Worm (Caenorhabditis elegans) whole organism, young adult: Measurements from ENCODE around the gene pigg-1.

Experiments
- B0019.2 ChIP-seq: fragments of 200-800 bp; sonication (Bioruptor generic); conservative IDR thresholded peaks from 2 replicates; pipeline ENCODE4 v1.3.6; 2022; ENCODE audit warnings: missing genetic modification reagents, missing genetic modification characterization, missing compliant biosample characterization
- B0336.3 ChIP-seq: fragments of 200-800 bp; sonication (Bioruptor generic); IDR thresholded peaks from 2 replicates; pipeline ENCODE4 v1.3.6; 2022; ENCODE audit warnings: missing genetic modification characterization, missing compliant biosample characterization
- C06A6.2 ChIP-seq: fragments of 200-800 bp; sonication (Bioruptor generic); conservative IDR thresholded peaks from 2 replicates; pipeline ENCODE4 v1.3.6; 2022; ENCODE audit warnings: missing genetic modification characterization, missing compliant biosample characterization
- D2030.7 ChIP-seq: fragments of 200-800 bp; sonication (Bioruptor generic); IDR thresholded peaks from 2 replicates; pipeline ENCODE4 v1.3.6; 2022; ENCODE audit warnings: missing genetic modification reagents, missing genetic modification characterization, missing compliant biosample characterization
- F10E7.11 ChIP-seq: sonication (generic microtip); optimal IDR thresholded peaks from 2 replicates; lab custom pipeline; 2017; ENCODE audit warnings: mild to moderate bottlenecking, missing genetic modification characterization, moderate library complexity, missing compliant biosample characterization
- F33H1.4 ChIP-seq: fragments of 200-800 bp; sonication (Bioruptor generic); IDR thresholded peaks from 2 replicates; pipeline ENCODE4 v1.3.6; 2022; ENCODE audit warnings: missing genetic modification reagents, missing genetic modification characterization, missing compliant biosample characterization
- F37B4.10 ChIP-seq: fragments of 200-800 bp; sonication (Bioruptor generic); IDR thresholded peaks from 2 replicates; pipeline ENCODE4 v1.3.6; 2022; ENCODE audit warnings: missing genetic modification characterization, missing compliant biosample characterization
- K11D2.4 ChIP-seq: fragments of 200-800 bp; sonication (Bioruptor generic); IDR thresholded peaks from 2 replicates; pipeline ENCODE4 v1.3.6; 2022; ENCODE audit warnings: missing genetic modification reagents, missing genetic modification characterization, missing compliant biosample characterization
- T07F8.4 ChIP-seq: sonication (generic microtip); optimal IDR thresholded peaks from 2 replicates; lab custom pipeline; 2016; ENCODE audit warnings: mild to moderate bottlenecking, missing genetic modification characterization, moderate library complexity, missing compliant biosample characterization
- Y67H2A.10 ChIP-seq: fragments of 200-800 bp; sonication (Bioruptor generic); conservative IDR thresholded peaks from 2 replicates; pipeline ENCODE4 v1.3.6; 2022; ENCODE audit warnings: missing genetic modification reagents, missing genetic modification characterization, missing compliant biosample characterization
- Y95B8A.8 ChIP-seq: fragments of 200-800 bp; sonication (Bioruptor generic); IDR thresholded peaks from 2 replicates; pipeline ENCODE4 v1.3.6; 2022; ENCODE audit warnings: missing genetic modification reagents, missing genetic modification characterization, missing compliant biosample characterization
- akir-1 ChIP-seq: fragments of 200-800 bp; sonication (Bioruptor generic); optimal IDR thresholded peaks from 2 replicates; lab custom pipeline; 2018; ENCODE audit warnings: mild to moderate bottlenecking, missing genetic modification characterization, moderate library complexity, missing compliant biosample characterization
- aptf-3 ChIP-seq: fragments of 200-800 bp; sonication (Bioruptor generic); IDR thresholded peaks from 2 replicates; pipeline ENCODE4 v1.3.6; 2022; ENCODE audit warnings: missing genetic modification characterization, missing compliant biosample characterization
- atf-7 ChIP-seq: sonication (generic microtip); optimal IDR thresholded peaks from 2 replicates; lab custom pipeline; 2017; ENCODE audit warnings: mild to moderate bottlenecking, missing genetic modification characterization, missing compliant biosample characterization
- athp-1 ChIP-seq: sonication (generic microtip); optimal IDR thresholded peaks from 2 replicates; lab custom pipeline; 2017; ENCODE audit warnings: mild to moderate bottlenecking, missing genetic modification characterization, missing compliant biosample characterization
- attf-5 ChIP-seq: fragments of 200-800 bp; sonication (Bioruptor generic); optimal IDR thresholded peaks from 2 replicates; lab custom pipeline; 2018; ENCODE audit warnings: mild to moderate bottlenecking, missing genetic modification characterization, missing compliant biosample characterization
- bed-1 ChIP-seq: fragments of 200-800 bp; sonication (Bioruptor generic); IDR thresholded peaks from 2 replicates; pipeline ENCODE4 v1.3.6; 2022; ENCODE audit warnings: missing genetic modification reagents, missing genetic modification characterization, missing compliant biosample characterization
- ccch-3 ChIP-seq: fragments of 200-800 bp; sonication (Bioruptor generic); optimal IDR thresholded peaks from 2 replicates; lab custom pipeline; 2018; ENCODE audit warnings: mild to moderate bottlenecking, missing genetic modification characterization, missing compliant biosample characterization
- cebp-1 ChIP-seq, 2 experiments: fragments of 200-800 bp in 1 of 2; sonication (Bioruptor generic) in 1 of 2; sonication (generic microtip) in 1 of 2; IDR thresholded peaks in 1 of 2; optimal IDR thresholded peaks in 1 of 2; 2 replicates each; pipeline versions ENCODE4 v1.3.6 to Lab custom; 2017 to 2022; ENCODE audit warnings: missing compliant biosample characterization in 2 of 2, missing genetic modification characterization in 2 of 2, mild to moderate bottlenecking in 1 of 2, missing genetic modification reagents in 1 of 2, moderate library complexity in 1 of 2
- ceh-27 ChIP-seq: fragments of 200-800 bp; sonication (Bioruptor generic); optimal IDR thresholded peaks from 2 replicates; lab custom pipeline; 2018; ENCODE audit warnings: mild to moderate bottlenecking, missing genetic modification characterization, moderate library complexity, missing compliant biosample characterization
- die-1 ChIP-seq: sonication (generic microtip); optimal IDR thresholded peaks from 2 replicates; lab custom pipeline; 2016; ENCODE audit warnings: missing genotype, mild to moderate bottlenecking, missing genetic modification characterization, missing compliant biosample characterization
- dpl-1 ChIP-seq: fragments of 150-350 bp; optimal IDR thresholded peaks from 2 replicates; lab custom pipeline; 2014; ENCODE audit warnings: missing biosample characterization, missing genetic modification reagents, missing genetic modification characterization
- egl-18 ChIP-seq: fragments of 200-800 bp; sonication (Bioruptor generic); IDR thresholded peaks from 2 replicates; pipeline ENCODE4 v1.3.6; 2022; ENCODE audit warnings: missing genetic modification reagents, missing genetic modification characterization, missing compliant biosample characterization
- egl-44 ChIP-seq: fragments of 200-800 bp; sonication (Bioruptor generic); IDR thresholded peaks from 2 replicates; pipeline ENCODE4 v1.3.6; 2022; ENCODE audit warnings: missing genetic modification reagents, missing genetic modification characterization, missing compliant biosample characterization
- fkh-3 ChIP-seq: sonication (generic microtip); optimal IDR thresholded peaks from 2 replicates; lab custom pipeline; 2016; ENCODE audit warnings: mild to moderate bottlenecking, missing genetic modification characterization, missing compliant biosample characterization
- hmg-1.2 ChIP-seq: fragments of 200-800 bp; sonication (Bioruptor generic); IDR thresholded peaks from 2 replicates; pipeline ENCODE4 v1.3.6; 2022; ENCODE audit warnings: missing genetic modification reagents, missing genetic modification characterization, missing compliant biosample characterization
- lag-1 ChIP-seq: fragments of 200-800 bp; sonication (Bioruptor generic); IDR thresholded peaks from 2 replicates; pipeline ENCODE4 v1.3.6; 2022; ENCODE audit warnings: missing genetic modification reagents, missing genetic modification characterization, missing compliant biosample characterization
- lin-26 ChIP-seq: fragments of 200-800 bp; sonication (Bioruptor generic); IDR thresholded peaks from 2 replicates; pipeline ENCODE4 v1.3.6; 2022; ENCODE audit warnings: missing genetic modification reagents, missing genetic modification characterization, missing compliant biosample characterization
- lin-54 ChIP-seq: fragments of 200-800 bp; sonication (Bioruptor generic); optimal IDR thresholded peaks from 2 replicates; lab custom pipeline; 2018; ENCODE audit warnings: mild to moderate bottlenecking, missing genetic modification characterization, missing compliant biosample characterization
- madf-3 ChIP-seq: fragments of 200-800 bp; sonication (Bioruptor generic); IDR thresholded peaks from 2 replicates; pipeline ENCODE4 v1.3.6; 2022; ENCODE audit warnings: missing genetic modification reagents, missing genetic modification characterization, missing compliant biosample characterization
- madf-6 ChIP-seq: fragments of 200-800 bp; sonication (Bioruptor generic); IDR thresholded peaks from 2 replicates; pipeline ENCODE4 v1.3.6; 2022; ENCODE audit warnings: missing genetic modification reagents, missing genetic modification characterization, missing compliant biosample characterization
- mcd-1 ChIP-seq: fragments of 200-800 bp; sonication (Bioruptor generic); IDR thresholded peaks from 2 replicates; pipeline ENCODE4 v1.3.6; 2022; ENCODE audit warnings: missing genetic modification reagents, missing genetic modification characterization, missing compliant biosample characterization
- mxl-1 ChIP-seq: sonication (generic microtip); optimal IDR thresholded peaks from 2 replicates; lab custom pipeline; 2016; ENCODE audit warnings: missing genetic modification characterization, missing compliant biosample characterization
- nfyb-1 ChIP-seq: fragments of 200-800 bp; sonication (Bioruptor generic); IDR thresholded peaks from 2 replicates; pipeline ENCODE4 v1.3.6; 2022; ENCODE audit warnings: missing genetic modification reagents, missing genetic modification characterization, missing compliant biosample characterization
- pha-4 ChIP-seq: fragments of 150-350 bp; sonication (generic microtip); optimal IDR thresholded peaks from 2 replicates; lab custom pipeline; 2014; ENCODE audit warnings: missing biosample characterization, missing genetic modification reagents, missing genetic modification characterization
- sdz-38 ChIP-seq: sonication (generic microtip); optimal IDR thresholded peaks from 2 replicates; lab custom pipeline; 2016; ENCODE audit warnings: missing genotype, missing genetic modification characterization, missing compliant biosample characterization
- sea-2 ChIP-seq: fragments of 200-800 bp; sonication (Bioruptor generic); IDR thresholded peaks from 2 replicates; pipeline ENCODE4 v1.3.6; 2022; ENCODE audit warnings: missing genetic modification characterization, missing compliant biosample characterization
- snpc-3.4 ChIP-seq: sonication (generic microtip); optimal IDR thresholded peaks from 2 replicates; lab custom pipeline; 2017; ENCODE audit warnings: missing genetic modification characterization, mild to moderate bottlenecking, missing compliant biosample characterization, antibody characterized with exemption, moderate library complexity, missing genotype, missing genetic modification reagents
- somi-1 ChIP-seq: fragments of 200-800 bp; sonication (Bioruptor generic); optimal IDR thresholded peaks from 2 replicates; lab custom pipeline; 2018; ENCODE audit warnings: mild to moderate bottlenecking, missing genetic modification characterization, missing compliant biosample characterization
- sptf-2 ChIP-seq: fragments of 200-800 bp; sonication (Bioruptor generic); optimal IDR thresholded peaks from 2 replicates; lab custom pipeline; 2018; ENCODE audit warnings: mild to moderate bottlenecking, missing genetic modification characterization, missing compliant biosample characterization
- tbp1 ChIP-seq: fragments of 200-800 bp; sonication (Bioruptor generic); optimal IDR thresholded peaks from 2 replicates; lab custom pipeline; 2018; ENCODE audit warnings: mild to moderate bottlenecking, missing genetic modification characterization, missing compliant biosample characterization
- tlf-1 ChIP-seq: fragments of 200-800 bp; sonication (Bioruptor generic); optimal IDR thresholded peaks from 2 replicates; lab custom pipeline; 2018; ENCODE audit warnings: mild to moderate bottlenecking, missing genetic modification characterization, missing compliant biosample characterization
- unc-130 ChIP-seq: sonication (generic microtip); optimal IDR thresholded peaks from 2 replicates; lab custom pipeline; 2016; ENCODE audit warnings: missing genetic modification reagents, missing genetic modification characterization, missing compliant biosample characterization
- ztf-26 ChIP-seq: sonication (generic microtip); optimal IDR thresholded peaks from 2 replicates; lab custom pipeline; 2017; ENCODE audit warnings: missing genetic modification characterization, missing compliant biosample characterization
- ztf-3 ChIP-seq: fragments of 200-800 bp; sonication (Bioruptor generic); optimal IDR thresholded peaks from 2 replicates; lab custom pipeline; 2018; ENCODE audit warnings: mild to moderate bottlenecking, missing genetic modification characterization, missing compliant biosample characterization
- ztf-6 ChIP-seq: fragments of 200-800 bp; sonication (Bioruptor generic); IDR thresholded peaks from 2 replicates; pipeline ENCODE4 v1.3.6; 2022; ENCODE audit warnings: missing genetic modification reagents, missing genetic modification characterization, missing compliant biosample characterization

pigg-1 gene

ce11 chrII:8583035-8583434, 17.0 kb downstream of the pigg-1 start:
- TF ChIP-seq pha-4 (tag; lab: Kevin White, UChicago) (no peak), D2030.7 (GFP tag; lab: Robert Waterston, UW) (no peak), cebp-1 (GFP tag; IDR thresholded peaks at IDR 0.05; lab: Robert Waterston, UW) (no peak), cebp-1 (tag; optimal IDR thresholded peaks at IDR 0.05; lab: Kevin White, UChicago) (peak; percentile 7), hmg-1.2 (GFP tag; lab: Robert Waterston, UW) (no peak), unc-130 (GFP tag; lab: Kevin White, UChicago) (no peak), sptf-2 (no peak), lin-54 (GFP tag; lab: Kevin White, UChicago) (no peak), Y67H2A.10 (GFP tag; lab: Robert Waterston, UW) (no peak), lin-26 (peak; percentile 55; the same call in 1 of the 2 replicates), akir-1 (GFP tag; lab: Kevin White, UChicago) (no peak), egl-18 (no peak), sdz-38 (no peak), ztf-26 (no peak), aptf-3 (peak; percentile 22; the same call in 1 of the 2 replicates), madf-6 (GFP tag; lab: Robert Waterston, UW) (0 out of 2 replicates have a peak, but pooled peaks have one; percentile 24), F37B4.10 (GFP tag; lab: Robert Waterston, UW) (no peak), ztf-3 (no peak)

DNA sequence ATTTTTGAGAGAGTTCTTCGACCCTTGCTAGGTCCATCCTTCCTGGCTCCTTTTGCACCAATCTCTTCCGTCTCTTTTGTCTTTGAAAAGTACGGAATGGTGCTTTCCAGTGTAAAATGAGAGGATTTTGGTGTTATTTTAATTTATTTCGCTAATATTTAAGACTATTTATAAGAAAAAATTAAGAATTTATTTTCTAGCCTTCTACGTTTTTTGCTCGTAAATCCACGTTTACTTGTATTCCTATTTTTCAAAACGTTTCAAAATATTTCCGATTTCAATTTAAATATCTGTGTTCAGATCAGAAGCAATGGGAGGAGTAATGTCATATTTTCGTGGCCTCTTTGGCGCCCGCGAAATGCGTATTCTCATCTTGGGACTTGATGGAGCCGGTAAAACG, 18.4 kb downstream of the pigg-1 start, which contains the start of gene arl-1:
TSS of gene arl-1 (plus strand) at position 301 of the 400 bp plus-strand sequence.
- TF ChIP-seq ccch-3 (GFP tag; lab: Kevin White, UChicago) (no peak), aptf-3 (0 out of 2 replicates have a peak, but pooled peaks have one; percentile 6), sdz-38 (no peak), ceh-27 (GFP tag; lab: Kevin White, UChicago) (no peak), F33H1.4 (GFP tag; lab: Robert Waterston, UW) (no peak), bed-1 (no peak), egl-18 (no peak), akir-1 (GFP tag; lab: Kevin White, UChicago) (no peak)

ce11 chrII:8577509-8578099, 22.5 kb downstream of the pigg-1 start, which contains the start of gene F54C9.9:
Gene F54C9.9 (plus strand): TSS chrII:8578049.
- TF ChIP-seq nfyb-1 (no peak), madf-3 (GFP tag; lab: Robert Waterston, UW) (peak; percentile 74; the same call in 1 of the 2 replicates), somi-1 (GFP tag; lab: Kevin White, UChicago) (no peak), lag-1 (GFP tag; lab: Robert Waterston, UW) (no peak), die-1 (peak; percentile 49), tlf-1 (GFP tag; lab: Kevin White, UChicago) (no peak), snpc-3.4 (tag; lab: Kevin White, UChicago) (no peak), F10E7.11 (tag; lab: Kevin White, UChicago) (no peak), B0336.3 (GFP tag; lab: Robert Waterston, UW) (peak; percentile 73; the same call in 1 of the 2 replicates), cebp-1 (GFP tag; IDR thresholded peaks at IDR 0.05; lab: Robert Waterston, UW) (no peak), cebp-1 (tag; optimal IDR thresholded peaks at IDR 0.05; lab: Kevin White, UChicago) (peak; percentile 39), fkh-3 (no peak), C06A6.2 (GFP tag; lab: Robert Waterston, UW) (no peak), ztf-6 (GFP tag; lab: Robert Waterston, UW) (no peak), mxl-1 (tag; lab: Kevin White, UChicago) (no peak), atf-7 (no peak), F37B4.10 (GFP tag; lab: Robert Waterston, UW) (no peak), tbp1 (GFP tag; lab: Kevin White, UChicago) (peak; percentile 11), B0019.2 (no peak), attf-5 (no peak), mcd-1 (GFP tag; lab: Robert Waterston, UW) (peak; percentile 52), sdz-38 (no peak), athp-1 (tag; lab: Kevin White, UChicago) (peak; percentile 24), T07F8.4 (tag; lab: Kevin White, UChicago) (no peak), Y95B8A.8 (GFP tag; lab: Robert Waterston, UW) (peak; percentile 77), egl-44 (GFP tag; lab: Robert Waterston, UW) (no peak), K11D2.4 (no peak), dpl-1 (no peak), sea-2 (GFP tag; lab: Robert Waterston, UW) (no peak)
